Worm (Caenorhabditis elegans) whole organism, L2 larva: ENCODE data around the gene dpm-3.

Source experiments
- C34F6.9 ChIP-seq: fragments of 150-350 bp; optimal IDR thresholded peaks from 2 replicates; lab custom pipeline; 2014; ENCODE audit warnings: missing biosample characterization, missing genetic modification characterization
- R02D3.7 ChIP-seq: fragments of 150-350 bp; optimal IDR thresholded peaks from 2 replicates; lab custom pipeline; 2014; ENCODE audit warnings: missing biosample characterization, missing genetic modification characterization
- Y55F3AM.14 ChIP-seq: fragments of 200-800 bp; sonication (Bioruptor generic); optimal IDR thresholded peaks from 2 replicates; lab custom pipeline; 2018; ENCODE audit warnings: mild to moderate bottlenecking, missing genetic modification characterization, missing compliant biosample characterization
- ZK546.5 ChIP-seq: sonication (generic microtip); optimal IDR thresholded peaks from 2 replicates; lab custom pipeline; 2017; ENCODE audit warnings: missing biosample characterization, missing genetic modification characterization
- alr-1 ChIP-seq: fragments of 150-350 bp; optimal IDR thresholded peaks from 2 replicates; lab custom pipeline; 2014; ENCODE audit warnings: missing biosample characterization, missing genetic modification characterization
- aly-2 ChIP-seq: fragments of 150-350 bp; optimal IDR thresholded peaks from 2 replicates; lab custom pipeline; 2014; ENCODE audit warnings: missing biosample characterization, missing genetic modification characterization
- ceh-16 ChIP-seq: fragments of 150-350 bp; optimal IDR thresholded peaks from 2 replicates; lab custom pipeline; 2014; ENCODE audit warnings: missing biosample characterization, missing genetic modification characterization
- ceh-82 ChIP-seq: fragments of 150-350 bp; optimal IDR thresholded peaks from 2 replicates; lab custom pipeline; 2014; ENCODE audit warnings: missing biosample characterization, missing genetic modification characterization
- crh-2 ChIP-seq: sonication (generic microtip); optimal IDR thresholded peaks from 2 replicates; lab custom pipeline; 2017; ENCODE audit warnings: missing biosample characterization, missing genetic modification characterization
- dmd-4 ChIP-seq: sonication (generic microtip); optimal IDR thresholded peaks from 2 replicates; lab custom pipeline; 2017; ENCODE audit warnings: missing biosample characterization, missing genetic modification characterization
- egl-27 ChIP-seq: sonication (generic microtip); optimal IDR thresholded peaks from 3 replicates; lab custom pipeline; 2017; ENCODE audit warnings: missing biosample characterization, missing genetic modification reagents, missing genetic modification characterization
- elt-1 ChIP-seq: fragments of 150-350 bp; optimal IDR thresholded peaks from 2 replicates; lab custom pipeline; 2014; ENCODE audit warnings: missing biosample characterization, missing genetic modification characterization
- elt-3 ChIP-seq: sonication (generic microtip); optimal IDR thresholded peaks from 2 replicates; lab custom pipeline; 2017; ENCODE audit warnings: missing biosample characterization, missing genetic modification characterization
- fos-1 ChIP-seq: fragments of 150-350 bp; optimal IDR thresholded peaks from 2 replicates; lab custom pipeline; 2014; ENCODE audit warnings: missing biosample characterization, missing genetic modification characterization
- gmeb-1 ChIP-seq: fragments of 150-350 bp; optimal IDR thresholded peaks from 2 replicates; lab custom pipeline; 2014; ENCODE audit warnings: missing biosample characterization, missing genetic modification characterization
- lin-13 ChIP-seq: fragments of 150-350 bp; optimal IDR thresholded peaks from 2 replicates; lab custom pipeline; 2014; ENCODE audit warnings: missing biosample characterization, missing genetic modification reagents, missing genetic modification characterization
- lin-39 ChIP-seq: fragments of 150-350 bp; optimal IDR thresholded peaks from 2 replicates; lab custom pipeline; 2014; ENCODE audit warnings: missing biosample characterization, missing genetic modification reagents, missing genetic modification characterization
- lsy-2 ChIP-seq, 2 experiments: fragments of 150-350 bp in 1 of 2; sonication (generic microtip) in 1 of 2; optimal IDR thresholded peaks; 2 replicates each; lab custom pipeline; 2014 to 2017; ENCODE audit warnings: missing biosample characterization in 2 of 2, missing genetic modification characterization in 2 of 2
- mab-5 ChIP-seq: fragments of 150-350 bp; optimal IDR thresholded peaks from 2 replicates; lab custom pipeline; 2014; ENCODE audit warnings: missing biosample characterization, missing genetic modification characterization
- mbf-1 ChIP-seq: sonication (generic microtip); optimal IDR thresholded peaks from 2 replicates; lab custom pipeline; 2017; ENCODE audit warnings: missing biosample characterization, missing genetic modification characterization
- mdl-1 ChIP-seq, 2 experiments: fragments of 150-350 bp in 1 of 2; sonication (generic microtip) in 1 of 2; optimal IDR thresholded peaks; 2 replicates each; lab custom pipeline; 2017; ENCODE audit warnings: missing biosample characterization in 2 of 2, missing genetic modification characterization in 2 of 2
- nhr-10 ChIP-seq: sonication (generic microtip); optimal IDR thresholded peaks from 2 replicates; lab custom pipeline; 2017; ENCODE audit warnings: missing biosample characterization, missing genetic modification characterization
- nhr-21 ChIP-seq: fragments of 150-350 bp; optimal IDR thresholded peaks from 2 replicates; lab custom pipeline; 2014; ENCODE audit warnings: missing biosample characterization, missing genetic modification characterization
- nhr-23 ChIP-seq: fragments of 150-350 bp; optimal IDR thresholded peaks from 2 replicates; lab custom pipeline; 2014; ENCODE audit warnings: missing biosample characterization, missing genetic modification reagents, missing genetic modification characterization
- nhr-237 ChIP-seq: fragments of 150-350 bp; optimal IDR thresholded peaks from 2 replicates; lab custom pipeline; 2014; ENCODE audit warnings: missing biosample characterization, missing genetic modification characterization
- peb-1 ChIP-seq: fragments of 150-350 bp; optimal IDR thresholded peaks from 2 replicates; lab custom pipeline; 2014; ENCODE audit warnings: missing biosample characterization, missing genetic modification characterization
- sem-4 ChIP-seq: fragments of 150-350 bp; optimal IDR thresholded peaks from 2 replicates; lab custom pipeline; 2014; ENCODE audit warnings: missing biosample characterization, missing genetic modification reagents, missing genetic modification characterization
- skn-1 ChIP-seq: sonication (generic microtip); optimal IDR thresholded peaks from 2 replicates; lab custom pipeline; 2017; ENCODE audit warnings: missing biosample characterization, missing genetic modification characterization
- sma-9 ChIP-seq, 2 experiments: fragments of 150-350 bp in 1 of 2; sonication (generic microtip) in 1 of 2; optimal IDR thresholded peaks; 2 replicates each; lab custom pipeline; 2014 to 2016; ENCODE audit warnings: missing genetic modification characterization in 2 of 2, mild to moderate bottlenecking in 1 of 2, missing biosample characterization in 1 of 2, missing compliant biosample characterization in 1 of 2, missing genetic modification reagents in 1 of 2, moderate library complexity in 1 of 2
- snpc-4 ChIP-seq: fragments of 150-350 bp; optimal IDR thresholded peaks from 2 replicates; lab custom pipeline; 2014; ENCODE audit warnings: missing biosample characterization, missing genetic modification characterization
- unc-39 ChIP-seq: fragments of 150-350 bp; optimal IDR thresholded peaks from 2 replicates; lab custom pipeline; 2014; ENCODE audit warnings: missing biosample characterization, missing genetic modification characterization
- unc-55 ChIP-seq: fragments of 150-350 bp; sonication (generic microtip); optimal IDR thresholded peaks from 3 replicates; lab custom pipeline; 2014; ENCODE audit warnings: missing biosample characterization, missing genetic modification reagents, missing genetic modification characterization
- unc-62 ChIP-seq: fragments of 150-350 bp; optimal IDR thresholded peaks from 2 replicates; lab custom pipeline; 2014; ENCODE audit warnings: missing biosample characterization, missing genetic modification reagents, missing genetic modification characterization
- ztf-1 ChIP-seq: fragments of 200-800 bp; sonication (Bioruptor generic); conservative IDR thresholded peaks from 2 replicates; pipeline ENCODE4 v1.3.6; 2022; ENCODE audit warnings: missing genetic modification characterization, missing compliant biosample characterization
- ztf-11 ChIP-seq: sonication (generic microtip); optimal IDR thresholded peaks from 2 replicates; lab custom pipeline; 2017; ENCODE audit warnings: missing biosample characterization, missing genetic modification characterization
- ztf-4 ChIP-seq: fragments of 150-350 bp; optimal IDR thresholded peaks from 2 replicates; lab custom pipeline; 2014; ENCODE audit warnings: missing biosample characterization, missing genetic modification characterization

dpm-3 gene

ce11 chrIV:12376021-12376420 lies 15.4 kb upstream of the dpm-3 start, which contains the start of gene atz-1:
Gene atz-1, minus strand, starts transcription at chrIV:12376121.
- TF ChIP-seq elt-3 (no peak), skn-1 (tag; lab: Kevin White, UChicago) (no peak), sem-4 (tag; lab: Kevin White, UChicago) (no peak), unc-62 (no peak), ztf-4 (no peak), unc-55 (GFP tag; lab: Kevin White, UChicago) (no peak), ceh-82 (tag; lab: Kevin White, UChicago) (no peak), ztf-11 (tag; lab: Kevin White, UChicago) (no peak), aly-2 (tag; lab: Kevin White, UChicago) (no peak), Y55F3AM.14 (GFP tag; lab: Kevin White, UChicago) (no peak), nhr-21 (tag; lab: Kevin White, UChicago) (no peak), R02D3.7 (tag; lab: Kevin White, UChicago) (no peak), egl-27 (tag; lab: Kevin White, UChicago) (no peak), elt-1 (tag; lab: Kevin White, UChicago) (no peak), C34F6.9 (tag; lab: Kevin White, UChicago) (no peak), nhr-23 (tag; lab: Kevin White, UChicago) (no peak), crh-2 (tag; lab: Kevin White, UChicago) (no peak)
- TF ChIP-seq, all 48 proteins: peak for 0

ce11 chrIV:12378919-12379318 lies 12.5 kb upstream of the dpm-3 start:
- TF ChIP-seq mbf-1 (no peak), fos-1 (tag; lab: Kevin White, UChicago) (peak; percentile 75)

ce11 chrIV:12379784-12380183 lies 11.6 kb upstream of the dpm-3 start, which contains the start of gene thn-1:
Gene thn-1, plus strand, starts transcription at chrIV:12380084.
- TF ChIP-seq mdl-1 (tag; optimal IDR thresholded peaks at IDR 0.05; lab: Kevin White, UChicago) (no peak), dmd-4 (tag; lab: Kevin White, UChicago) (no peak), snpc-4 (tag; lab: Kevin White, UChicago) (no peak), ceh-82 (tag; lab: Kevin White, UChicago) (no peak), C34F6.9 (tag; lab: Kevin White, UChicago) (no peak), mab-5 (tag; lab: Kevin White, UChicago) (no peak), fos-1 (tag; lab: Kevin White, UChicago) (no peak), R02D3.7 (tag; lab: Kevin White, UChicago) (no peak), lin-39 (tag; lab: Kevin White, UChicago) (no peak), mbf-1 (no peak), Y55F3AM.14 (GFP tag; lab: Kevin White, UChicago) (no peak), crh-2 (tag; lab: Kevin White, UChicago) (no peak), ztf-1 (GFP tag; lab: Robert Waterston, UW) (no peak), lin-13 (GFP tag; lab: Kevin White, UChicago) (no peak), unc-62 (no peak), nhr-237 (tag; lab: Kevin White, UChicago) (no peak), ztf-11 (tag; lab: Kevin White, UChicago) (no peak), sma-9 (GFP tag; optimal IDR thresholded peaks at IDR 0.05; lab: Kevin White, UChicago) (no peak), sma-9 (tag; optimal IDR thresholded peaks at IDR 0.05; lab: Kevin White, UChicago) (no peak)

ce11 chrIV:12382864-12383263 lies 8.5 kb upstream of the dpm-3 start, which contains the start of gene thn-2:
Gene thn-2, plus strand, starts transcription at chrIV:12383170.
- TF ChIP-seq ztf-4 (no peak), mdl-1 (tag; optimal IDR thresholded peaks at IDR 0.05; lab: Kevin White, UChicago) (no peak), ceh-16 (no peak), unc-39 (tag; lab: Kevin White, UChicago) (no peak)

ce11 chrIV:12385061-12385460 lies 6.3 kb upstream of the dpm-3 start, which contains the start of gene F28D1.6:
Gene F28D1.6, minus strand, starts transcription at chrIV:12385161.
- TF ChIP-seq nhr-10 (tag; lab: Kevin White, UChicago) (no peak), ceh-16 (no peak), ZK546.5 (tag; lab: Kevin White, UChicago) (no peak), elt-3 (no peak), peb-1 (no peak), sma-9 (GFP tag; optimal IDR thresholded peaks at IDR 0.05; lab: Kevin White, UChicago) (no peak), sma-9 (tag; optimal IDR thresholded peaks at IDR 0.05; lab: Kevin White, UChicago) (no peak), nhr-237 (tag; lab: Kevin White, UChicago) (no peak), lsy-2 (tag; optimal IDR thresholded peaks at IDR 0.05; lab: Kevin White, UChicago) (no peak), mab-5 (tag; lab: Kevin White, UChicago) (no peak), alr-1 (no peak), gmeb-1 (tag; lab: Kevin White, UChicago) (no peak), C34F6.9 (tag; lab: Kevin White, UChicago) (no peak), lin-39 (tag; lab: Kevin White, UChicago) (no peak), aly-2 (tag; lab: Kevin White, UChicago) (no peak)
